Worm (Caenorhabditis elegans) whole organism, L3 larva: Measurements from ENCODE around the gene alg-1.

Experiments
- ceh-82 ChIP-seq: fragments of 150-350 bp; optimal IDR thresholded peaks from 2 replicates; lab custom pipeline; 2014; ENCODE audit warnings: missing biosample characterization, missing genetic modification characterization
- egl-27 ChIP-seq: sonication (generic microtip); optimal IDR thresholded peaks from 4 replicates; lab custom pipeline; 2017; ENCODE audit warnings: missing biosample characterization, missing genetic modification reagents, missing genetic modification characterization
- elt-2 ChIP-seq: sonication (generic microtip); optimal IDR thresholded peaks from 2 replicates; lab custom pipeline; 2016; ENCODE audit warnings: missing genetic modification reagents, mild to moderate bottlenecking, missing genetic modification characterization, missing compliant biosample characterization
- elt-3 ChIP-seq, 3 experiments: fragments of 150-350 bp in 1 of 3; sonication (generic microtip) in 2 of 3; optimal IDR thresholded peaks; 2 replicates in 2 of 3; 4 replicates in 1 of 3; lab custom pipeline; 2014 to 2017; ENCODE audit warnings: missing biosample characterization in 3 of 3, missing genetic modification characterization in 3 of 3
- lin-15B ChIP-seq: fragments of 150-350 bp; optimal IDR thresholded peaks from 2 replicates; lab custom pipeline; 2014; ENCODE audit warnings: missing biosample characterization, missing genetic modification characterization
- nfya-1 ChIP-seq: sonication (generic microtip); optimal IDR thresholded peaks from 2 replicates; lab custom pipeline; 2017; ENCODE audit warnings: missing genetic modification characterization, mild to moderate bottlenecking, missing compliant biosample characterization, antibody characterized with exemption, moderate library complexity; ENCODE audit not compliant: insufficient read depth
- snpc-4 ChIP-seq: fragments of 150-350 bp; optimal IDR thresholded peaks from 2 replicates; lab custom pipeline; 2014; ENCODE audit warnings: missing biosample characterization, missing genetic modification characterization
- unc-62 ChIP-seq: fragments of 150-350 bp; sonication (generic microtip); optimal IDR thresholded peaks from 4 replicates; lab custom pipeline; 2014; ENCODE audit warnings: missing biosample characterization, missing genetic modification reagents, missing genetic modification characterization

- TF ChIP-seq elt-3 (tag; optimal IDR thresholded peaks at IDR 0.05; lab: Kevin White, UChicago): no peak
- no peak for TF ChIP-seq lin-15B (tag; lab: Kevin White, UChicago)
- TF ChIP-seq nfya-1: no peak
- no peak for TF ChIP-seq unc-62 (GFP tag; lab: Kevin White, UChicago)
- TF ChIP-seq ceh-82 (tag; lab: Kevin White, UChicago): no peak
- no peak for TF ChIP-seq elt-2
- no peak for TF ChIP-seq snpc-4 (tag; lab: Kevin White, UChicago)
- TF ChIP-seq egl-27 (tag; lab: Kevin White, UChicago): no peak
These were observed 4.7 kb upstream of the alg-1 start for ce11 chrX:13944184-13944583.
